Fruit fly (Drosophila melanogaster): Measurements from ENCODE around the gene Tpt.

The Tpt gene

dm6 chr3L:8424831-8425336 lies 19.8 kb upstream of the Tpt start, which contains the start of gene Cbl (continued):
- peak; percentile 52 for TF ChIP-seq nom (GFP tag; optimal IDR thresholded peaks at IDR 0.05)
- no peak for TF ChIP-seq z (GFP tag; IDR thresholded peaks at IDR 0.05)
- TF ChIP-seq org-1 (GFP tag; optimal IDR thresholded peaks at IDR 0.05): no peak
- TF ChIP-seq onecut (GFP tag; IDR thresholded peaks at IDR 0.05): peak; percentile 23; the same call in 1 of the 2 replicates
- no peak for TF ChIP-seq Ptx1 (GFP tag; IDR thresholded peaks at IDR 0.05)
- TF ChIP-seq CG12071 (GFP tag; optimal IDR thresholded peaks at IDR 0.05): no peak
- no peak for TF ChIP-seq CG2120 (GFP tag; optimal IDR thresholded peaks at IDR 0.05)
- no peak for TF ChIP-seq seq (GFP tag; IDR thresholded peaks at IDR 0.05)
- TF ChIP-seq CG10274 (GFP tag; optimal IDR thresholded peaks at IDR 0.05): no peak
- TF ChIP-seq fd3F (GFP tag; optimal IDR thresholded peaks at IDR 0.05): no peak
- peak; percentile 3 for TF ChIP-seq Xbp1 (GFP tag; optimal IDR thresholded peaks at IDR 0.05)
- TF ChIP-seq CG9817 (tag; optimal IDR thresholded peaks at IDR 0.05): no peak
- TF ChIP-seq Doc2 (GFP tag; IDR thresholded peaks at IDR 0.05): no peak
- no peak for TF ChIP-seq CG8924 (tag; optimal IDR thresholded peaks at IDR 0.05)
- TF ChIP-seq CG34422 (GFP tag; IDR thresholded peaks at IDR 0.05): peak; percentile 76; the same call in 1 of the 3 replicates
- no peak for TF ChIP-seq bigmax (GFP tag; optimal IDR thresholded peaks at IDR 0.05)
- no peak for TF ChIP-seq CG3281 (GFP tag; optimal IDR thresholded peaks at IDR 0.05)
- TF ChIP-seq Chrac-16 (GFP tag; optimal IDR thresholded peaks at IDR 0.05): no peak
- no peak for TF ChIP-seq cad (GFP tag; optimal IDR thresholded peaks at IDR 0.05)
- TF ChIP-seq CG4730 (GFP tag; IDR thresholded peaks at IDR 0.05): no peak
- peak; percentile 91 for TF ChIP-seq cg (GFP tag; optimal IDR thresholded peaks at IDR 0.05)
- no peak for TF ChIP-seq CG11504 (tag; optimal IDR thresholded peaks at IDR 0.05)
- peak; percentile 46 for TF ChIP-seq CG17912 (GFP tag; optimal IDR thresholded peaks at IDR 0.05)
- no peak for TF ChIP-seq mld (GFP tag; IDR thresholded peaks at IDR 0.05; ENCODE audit: partially characterized antibody)
- TF ChIP-seq CG14050 (GFP tag; IDR thresholded peaks at IDR 0.05): no peak
- no peak for TF ChIP-seq danr (GFP tag; IDR thresholded peaks at IDR 0.05)
- TF ChIP-seq scrt (GFP tag; optimal IDR thresholded peaks at IDR 0.05): no peak
- TF ChIP-seq D (optimal IDR thresholded peaks at IDR 0.05): no peak
- no peak for TF ChIP-seq D (GFP tag; optimal IDR thresholded peaks at IDR 0.05)
- TF ChIP-seq nerfin-2 (GFP tag; IDR thresholded peaks at IDR 0.05; ENCODE audit: partially characterized antibody): peak; percentile 37; the same call in 1 of the 2 replicates
- no peak for TF ChIP-seq cwo (GFP tag; optimal IDR thresholded peaks at IDR 0.05)
- TF ChIP-seq croc (GFP tag; conservative IDR thresholded peaks at IDR 0.05): no peak
- TF ChIP-seq CG18599 (GFP tag; optimal IDR thresholded peaks at IDR 0.05): no peak
- TF ChIP-seq CG2678 (tag; optimal IDR thresholded peaks at IDR 0.05): no peak
- no peak for TF ChIP-seq vnd (GFP tag; IDR thresholded peaks at IDR 0.05; ENCODE audit: partially characterized antibody)
- TF ChIP-seq CG18011 (GFP tag; optimal IDR thresholded peaks at IDR 0.05): no peak
- peak; percentile 22; the same call in 1 of the 3 replicates for TF ChIP-seq HLH4C (GFP tag; IDR thresholded peaks at IDR 0.05; ENCODE audit: partially characterized antibody)
- TF ChIP-seq gem (tag; optimal IDR thresholded peaks at IDR 0.05): peak; percentile 20
- no peak for TF ChIP-seq CG11247 (GFP tag; IDR thresholded peaks at IDR 0.05)
- TF ChIP-seq CrebB (tag; optimal IDR thresholded peaks at IDR 0.05): peak; percentile 35
- TF ChIP-seq Spps (tag; optimal IDR thresholded peaks at IDR 0.05): no peak
- no peak for TF ChIP-seq tio (GFP tag; optimal IDR thresholded peaks at IDR 0.05)
- TF ChIP-seq eve (GFP tag; optimal IDR thresholded peaks at IDR 0.05): no peak
- no peak for TF ChIP-seq Poxn (GFP tag; IDR thresholded peaks at IDR 0.05)
- TF ChIP-seq D19A (tag; optimal IDR thresholded peaks at IDR 0.05): no peak
- TF ChIP-seq repo (GFP tag; optimal IDR thresholded peaks at IDR 0.05): peak; percentile 26
- no peak for TF ChIP-seq ro (GFP tag; IDR thresholded peaks at IDR 0.05)
- TF ChIP-seq CG12391 (tag; optimal IDR thresholded peaks at IDR 0.05): peak; percentile 30
- TF ChIP-seq CG31441 (GFP tag; IDR thresholded peaks at IDR 0.05): no peak
- no peak for TF ChIP-seq CG9609 (GFP tag; optimal IDR thresholded peaks at IDR 0.05)
- TF ChIP-seq MTF-1 (GFP tag; optimal IDR thresholded peaks at IDR 0.05; ENCODE audit: borderline replicate concordance): peak; percentile 52

Measured in whole organism, embryonic.